Worm (Caenorhabditis elegans): ENCODE results near the gene ZK1058.9.

The ZK1058.9 gene

DNA sequence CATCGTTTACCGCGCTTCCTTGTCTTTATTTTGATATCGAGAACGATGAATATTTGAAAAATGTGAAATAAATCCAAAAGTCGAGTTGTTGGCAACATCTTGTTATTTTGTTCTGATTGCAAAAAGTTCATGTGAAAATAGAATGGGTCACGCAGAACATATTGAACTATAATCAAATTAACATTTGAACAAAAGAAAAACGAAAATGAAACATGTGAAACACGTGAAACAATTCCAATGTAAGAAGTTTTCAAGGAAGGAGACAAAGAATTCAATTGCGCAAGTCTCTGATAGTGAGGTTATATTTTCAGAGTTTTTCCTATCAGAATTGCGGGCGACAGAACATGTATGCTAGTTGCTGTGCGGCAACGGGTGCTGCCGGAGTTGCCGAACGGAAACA lies 5.4 kb upstream of the ZK1058.9 start, which contains the start of gene F37A8.2:
TSS of gene F37A8.2 (minus strand) at position 101 of the 400 bp plus-strand sequence.
- TF ChIP-seq nhr-11 (tag; optimal IDR thresholded peaks at IDR 0.05) (no peak), ceh-16 (tag; optimal IDR thresholded peaks at IDR 0.05) (no peak)

DNA sequence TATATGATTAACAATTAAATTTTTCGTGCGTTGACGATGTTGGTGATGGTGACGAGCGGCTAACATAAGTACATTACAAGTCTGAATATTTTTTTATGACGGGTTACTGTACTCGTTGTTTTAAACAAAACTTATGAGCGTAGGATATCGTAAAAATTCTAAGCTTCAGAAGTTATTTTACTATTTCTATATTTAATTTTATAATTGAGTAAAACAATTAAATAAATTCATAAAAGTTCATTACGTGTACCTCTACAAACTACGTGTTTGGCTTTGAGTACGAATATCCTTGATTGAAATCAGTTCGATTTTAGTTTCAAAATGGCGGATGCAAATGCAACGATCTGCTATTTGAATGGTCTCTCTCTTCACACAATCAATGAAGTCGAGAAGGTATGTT lies 2.1 kb upstream of the ZK1058.9 start, which contains the start of gene F37A8.1:
TSS of gene F37A8.1 (plus strand) at position 301 of the 400 bp plus-strand sequence.
- TF ChIP-seq ZK546.5 (tag; optimal IDR thresholded peaks at IDR 0.05) (no peak), elt-2 (tag; optimal IDR thresholded peaks at IDR 0.05) (no peak), nhr-67 (tag; optimal IDR thresholded peaks at IDR 0.05) (no peak), tbx-2 (tag; optimal IDR thresholded peaks at IDR 0.05) (no peak), egl-27 (tag; optimal IDR thresholded peaks at IDR 0.05) (no peak), ceh-9 (tag; optimal IDR thresholded peaks at IDR 0.05) (no peak)

DNA sequence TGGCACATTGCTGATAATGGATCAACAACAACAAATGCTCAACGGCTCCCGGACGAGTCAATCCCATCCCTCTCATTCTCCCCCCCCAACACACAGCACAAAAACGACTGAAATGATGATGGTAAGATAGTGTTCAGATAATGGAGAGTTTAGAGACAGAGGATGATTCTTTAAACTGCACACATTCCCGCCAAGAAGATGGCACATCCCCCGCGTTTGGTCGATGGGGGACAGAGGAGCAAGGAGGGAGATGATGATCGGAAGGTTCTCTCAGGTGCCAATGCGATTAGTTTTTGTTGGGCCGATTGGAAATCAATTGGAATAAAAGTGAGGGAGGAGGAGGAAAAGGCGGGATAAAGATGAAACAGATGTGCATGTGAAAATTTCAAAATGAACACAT lies 1.4 kb upstream of the ZK1058.9 start:
- TF ChIP-seq nhr-67 (tag; optimal IDR thresholded peaks at IDR 0.05) (no peak), egl-5 (tag; optimal IDR thresholded peaks at IDR 0.05) (peak; percentile 67), ztf-4 (tag; optimal IDR thresholded peaks at IDR 0.05) (no peak), nhr-28 (tag; optimal IDR thresholded peaks at IDR 0.05) (no peak), eor-1 (tag; optimal IDR thresholded peaks at IDR 0.05) (no peak), skn-1 (tag; optimal IDR thresholded peaks at IDR 0.05) (no peak)

- TF ChIP-seq nhr-12 (tag; optimal IDR thresholded peaks at IDR 0.05) (no peak), ama-1 (optimal IDR thresholded peaks at IDR 0.05) (no peak), eor-1 (tag; optimal IDR thresholded peaks at IDR 0.05) (no peak), elt-2 (tag; optimal IDR thresholded peaks at IDR 0.05) (no peak), pqm-1 (tag; optimal IDR thresholded peaks at IDR 0.05) (no peak), nhr-25 (tag; optimal IDR thresholded peaks at IDR 0.05) (no peak), lin-15B (tag; optimal IDR thresholded peaks at IDR 0.05) (no peak), ztf-11 (tag; optimal IDR thresholded peaks at IDR 0.05) (no peak), fkh-10 (GFP tag; optimal IDR thresholded peaks at IDR 0.05) (no peak), nhr-77 (tag; optimal IDR thresholded peaks at IDR 0.05) (no peak), hmg-11 (tag; optimal IDR thresholded peaks at IDR 0.05) (no peak), ceh-9 (tag; optimal IDR thresholded peaks at IDR 0.05) (no peak), lsy-12 (tag; optimal IDR thresholded peaks at IDR 0.05) (no peak), aly-2 (tag; optimal IDR thresholded peaks at IDR 0.05) (no peak), elt-3 (tag; optimal IDR thresholded peaks at IDR 0.05) (no peak)
These were observed 785 bp upstream of the ZK1058.9 start for ce11 chrIII:3926801-3927200.

- no peak for TF ChIP-seq fkh-2 (tag; optimal IDR thresholded peaks at IDR 0.05)
- no peak for TF ChIP-seq nhr-76 (tag; optimal IDR thresholded peaks at IDR 0.05)
- TF ChIP-seq R02D3.7 (tag; optimal IDR thresholded peaks at IDR 0.05) = no peak
- peak; percentile 40 for TF ChIP-seq pqm-1 (tag; optimal IDR thresholded peaks at IDR 0.05)
- TF ChIP-seq egl-27 (tag; optimal IDR thresholded peaks at IDR 0.05) = no peak
- peak; percentile 51 for TF ChIP-seq nhr-43 (tag; optimal IDR thresholded peaks at IDR 0.05; ENCODE audit: poor library complexity, severe bottlenecking)
- TF ChIP-seq ceh-28 (tag; optimal IDR thresholded peaks at IDR 0.05) = no peak
- no peak for TF ChIP-seq hmg-11 (tag; optimal IDR thresholded peaks at IDR 0.05)
- TF ChIP-seq nfya-1 (tag; optimal IDR thresholded peaks at IDR 0.05; ENCODE audit: insufficient read depth) = peak; percentile 7
- TF ChIP-seq tbx-2 (tag; optimal IDR thresholded peaks at IDR 0.05) = no peak
- TF ChIP-seq nhr-237 (tag; optimal IDR thresholded peaks at IDR 0.05) = no peak
- no peak for TF ChIP-seq jun-1 (tag; optimal IDR thresholded peaks at IDR 0.05)
- TF ChIP-seq ama-1 (optimal IDR thresholded peaks at IDR 0.05) = no peak
- peak; percentile 11 for TF ChIP-seq lin-15B (tag; optimal IDR thresholded peaks at IDR 0.05)
- TF ChIP-seq fkh-10 (GFP tag; optimal IDR thresholded peaks at IDR 0.05) = no peak
- no peak for TF ChIP-seq mml-1 (tag; optimal IDR thresholded peaks at IDR 0.05)
- TF ChIP-seq mdl-1 (tag; optimal IDR thresholded peaks at IDR 0.05) = no peak
- no peak for TF ChIP-seq snpc-4 (tag; optimal IDR thresholded peaks at IDR 0.05)
- TF ChIP-seq elt-3 (tag; optimal IDR thresholded peaks at IDR 0.05) = no peak
- no peak for TF ChIP-seq ceh-9 (tag; optimal IDR thresholded peaks at IDR 0.05)
- TF ChIP-seq nhr-25 (tag; optimal IDR thresholded peaks at IDR 0.05) = peak; percentile 13
- no peak for TF ChIP-seq unc-39 (tag; optimal IDR thresholded peaks at IDR 0.05)
- TF ChIP-seq ceh-82 (tag; optimal IDR thresholded peaks at IDR 0.05) = no peak
- no peak for TF ChIP-seq nhr-12 (tag; optimal IDR thresholded peaks at IDR 0.05)
- TF ChIP-seq ZK546.5 (tag; optimal IDR thresholded peaks at IDR 0.05) = no peak
- peak; percentile 6 for TF ChIP-seq skn-1 (tag; optimal IDR thresholded peaks at IDR 0.05)
- TF ChIP-seq elt-2 (tag; optimal IDR thresholded peaks at IDR 0.05) = peak; percentile 17
- TF ChIP-seq zag-1 (tag; optimal IDR thresholded peaks at IDR 0.05) = no peak
- TF ChIP-seq fos-1 (tag; optimal IDR thresholded peaks at IDR 0.05) = no peak
- TF ChIP-seq pha-4 (tag; optimal IDR thresholded peaks at IDR 0.05) = peak; percentile 26
These were observed 4.2 kb downstream of the ZK1058.9 start, which contains the start of the genes metl-6 and nit-1 for ce11 chrIII:3921646-3922328. Gene metl-6, minus strand, starts transcription at chrIII:3921711. Gene nit-1, plus strand, starts transcription at chrIII:3922207.
